Fruit fly (Drosophila melanogaster) whole organism, prepupa: Measurements from ENCODE around the gene Roc1b.
A peak's percentile ranks its signal among the peaks of the same experiment; 100 is the strongest.

Source experiments
- Blimp-1 ChIP-seq: fragments of 200-800 bp; sonication (Bioruptor generic); optimal IDR thresholded peaks from 3 replicates; lab custom pipeline; 2017; ENCODE audit warnings: missing biosample characterization, missing genetic modification characterization, mild to moderate bottlenecking, moderate library complexity, missing genetic modification reagents
- CG10631 ChIP-seq: fragments of 200-800 bp; sonication (Bioruptor generic); optimal IDR thresholded peaks from 2 replicates; lab custom pipeline; 2016; ENCODE audit warnings: missing biosample characterization, missing genetic modification characterization
- CG11294 ChIP-seq: fragments of 200-800 bp; sonication (Bioruptor generic); IDR thresholded peaks from 2 replicates; pipeline ENCODE4 v1.3.6; 2022; ENCODE audit warnings: missing biosample characterization, missing genetic modification characterization
- CG11762 ChIP-seq: fragments of 200-800 bp; sonication (Bioruptor generic); optimal IDR thresholded peaks from 3 replicates; lab custom pipeline; 2016; ENCODE audit warnings: missing biosample characterization, missing genetic modification characterization; ENCODE audit not compliant: insufficient read depth
- CG11902 ChIP-seq: fragments of 200-800 bp; sonication (Bioruptor generic); optimal IDR thresholded peaks from 3 replicates; lab custom pipeline; 2016; ENCODE audit warnings: missing biosample characterization, missing genetic modification characterization
- CG31627 ChIP-seq: fragments of 200-800 bp; sonication (Bioruptor generic); optimal IDR thresholded peaks from 3 replicates; lab custom pipeline; 2016; ENCODE audit warnings: missing biosample characterization, missing genetic modification characterization
- CG34406 ChIP-seq: fragments of 200-800 bp; sonication (Bioruptor generic); optimal IDR thresholded peaks from 3 replicates; lab custom pipeline; 2016; ENCODE audit warnings: missing biosample characterization, missing genetic modification characterization
- CG4318 ChIP-seq: fragments of 200-800 bp; sonication (Bioruptor generic); optimal IDR thresholded peaks from 3 replicates; lab custom pipeline; 2017; ENCODE audit warnings: missing biosample characterization, mild to moderate bottlenecking, missing genetic modification characterization
- CG6163 ChIP-seq: fragments of 200-800 bp; sonication (Bioruptor generic); IDR thresholded peaks from 3 replicates; pipeline ENCODE4 v1.3.6; 2022; ENCODE audit warnings: missing biosample characterization, missing genetic modification characterization
- CG6276 ChIP-seq: fragments of 200-800 bp; sonication (Bioruptor generic); optimal IDR thresholded peaks from 2 replicates; lab custom pipeline; 2017; ENCODE audit warnings: missing biosample characterization, mild to moderate bottlenecking, missing genetic modification characterization
- CG6792 ChIP-seq: fragments of 200-800 bp; sonication (Bioruptor generic); optimal IDR thresholded peaks from 3 replicates; lab custom pipeline; 2016; ENCODE audit warnings: missing biosample characterization, missing genetic modification characterization
- CG6808 ChIP-seq: fragments of 200-800 bp; sonication (Bioruptor generic); optimal IDR thresholded peaks from 3 replicates; lab custom pipeline; 2017; ENCODE audit warnings: missing biosample characterization, missing genetic modification characterization, mild to moderate bottlenecking, moderate library complexity, missing genetic modification reagents
- CG6854 ChIP-seq: fragments of 200-800 bp; sonication (Bioruptor generic); optimal IDR thresholded peaks from 2 replicates; lab custom pipeline; 2017; ENCODE audit warnings: missing biosample characterization, mild to moderate bottlenecking, missing genetic modification characterization
- CG8319 ChIP-seq: fragments of 200-800 bp; sonication (Bioruptor generic); optimal IDR thresholded peaks from 3 replicates; lab custom pipeline; 2016; ENCODE audit warnings: missing biosample characterization, missing genetic modification characterization
- CG8632 ChIP-seq: fragments of 200-800 bp; sonication (Bioruptor generic); optimal IDR thresholded peaks from 3 replicates; lab custom pipeline; 2016; ENCODE audit warnings: missing biosample characterization, missing genetic modification characterization
- CG9139 ChIP-seq: fragments of 200-800 bp; sonication (Bioruptor generic); optimal IDR thresholded peaks from 3 replicates; lab custom pipeline; 2017; ENCODE audit warnings: missing biosample characterization, mild to moderate bottlenecking, missing genetic modification characterization
- Eip93F ChIP-seq: fragments of 200-800 bp; sonication (Bioruptor generic); optimal IDR thresholded peaks from 2 replicates; lab custom pipeline; 2016; ENCODE audit warnings: missing biosample characterization, mild to moderate bottlenecking, missing genetic modification characterization
- Ets21C ChIP-seq: fragments of 200-800 bp; sonication (Bioruptor generic); optimal IDR thresholded peaks from 3 replicates; lab custom pipeline; 2016; ENCODE audit warnings: missing biosample characterization, missing genetic modification characterization
- Ets96B ChIP-seq: fragments of 200-800 bp; optimal IDR thresholded peaks from 2 replicates; lab custom pipeline; 2019; ENCODE audit warnings: missing biosample characterization, mild to moderate bottlenecking, missing genetic modification characterization, moderate library complexity
- Gug ChIP-seq: fragments of 200-800 bp; sonication (Bioruptor generic); IDR thresholded peaks from 2 replicates; pipeline ENCODE4 v1.3.6; 2022; ENCODE audit warnings: missing biosample characterization, missing genetic modification characterization
- Hr39 ChIP-seq: fragments of 200-800 bp; sonication (Bioruptor generic); optimal IDR thresholded peaks from 2 replicates; lab custom pipeline; 2016; ENCODE audit warnings: missing biosample characterization, missing genetic modification characterization
- Hr4 ChIP-seq: fragments of 200-800 bp; sonication (Bioruptor generic); optimal IDR thresholded peaks from 3 replicates; lab custom pipeline; 2016; ENCODE audit warnings: missing biosample characterization, missing genetic modification characterization
- Met ChIP-seq: fragments of 200-800 bp; sonication (Bioruptor generic); optimal IDR thresholded peaks from 3 replicates; lab custom pipeline; 2016; ENCODE audit warnings: missing biosample characterization, missing genetic modification characterization
- Smox ChIP-seq: fragments of 200-800 bp; sonication (Bioruptor generic); optimal IDR thresholded peaks from 3 replicates; lab custom pipeline; 2016; ENCODE audit warnings: missing biosample characterization, missing genetic modification characterization
- achi ChIP-seq: fragments of 200-800 bp; sonication (Bioruptor generic); optimal IDR thresholded peaks from 3 replicates; lab custom pipeline; 2016; ENCODE audit warnings: missing biosample characterization, missing genetic modification characterization
- dac ChIP-seq: fragments of 200-800 bp; sonication (Bioruptor generic); optimal IDR thresholded peaks from 2 replicates; lab custom pipeline; 2017; ENCODE audit warnings: missing biosample characterization, mild to moderate bottlenecking, missing genetic modification characterization
- dsx ChIP-seq: fragments of 200-800 bp; optimal IDR thresholded peaks from 3 replicates; lab custom pipeline; 2019; ENCODE audit warnings: missing biosample characterization, mild to moderate bottlenecking, missing genetic modification characterization, moderate library complexity; ENCODE audit not compliant: poor library complexity, severe bottlenecking
- eg ChIP-seq: fragments of 200-800 bp; sonication (Bioruptor generic); IDR thresholded peaks from 3 replicates; pipeline ENCODE4 v1.3.6; 2022; ENCODE audit warnings: missing biosample characterization, missing genetic modification characterization
- fkh ChIP-seq: fragments of 200-800 bp; sonication (Bioruptor generic); optimal IDR thresholded peaks from 3 replicates; lab custom pipeline; 2017; ENCODE audit warnings: missing biosample characterization, mild to moderate bottlenecking, missing genetic modification characterization, moderate library complexity
- lz ChIP-seq: fragments of 200-800 bp; sonication (Bioruptor generic); optimal IDR thresholded peaks from 3 replicates; lab custom pipeline; 2016; ENCODE audit warnings: missing biosample characterization, missing genetic modification characterization
- pdm3 ChIP-seq: fragments of 200-800 bp; sonication (Bioruptor generic); optimal IDR thresholded peaks from 3 replicates; lab custom pipeline; 2016; ENCODE audit warnings: missing biosample characterization, missing genetic modification characterization
- ss ChIP-seq, 2 experiments: fragments of 200-800 bp; sonication (Bioruptor generic); optimal IDR thresholded peaks; 2 replicates in 1 of 2; 3 replicates in 1 of 2; lab custom pipeline; 2017 to 2018; ENCODE audit warnings: mild to moderate bottlenecking in 2 of 2, missing biosample characterization in 2 of 2, missing genetic modification characterization in 2 of 2, moderate library complexity in 1 of 2
- svp ChIP-seq: fragments of 200-800 bp; sonication (Bioruptor generic); peaks from one replicate; lab custom pipeline; 2016; ENCODE audit warnings: missing biosample characterization, missing genetic modification characterization
- vri ChIP-seq: fragments of 200-800 bp; sonication (Bioruptor generic); optimal IDR thresholded peaks from 3 replicates; lab custom pipeline; 2016; ENCODE audit warnings: missing biosample characterization, mild to moderate bottlenecking, missing genetic modification characterization

Gene Roc1b

DNA sequence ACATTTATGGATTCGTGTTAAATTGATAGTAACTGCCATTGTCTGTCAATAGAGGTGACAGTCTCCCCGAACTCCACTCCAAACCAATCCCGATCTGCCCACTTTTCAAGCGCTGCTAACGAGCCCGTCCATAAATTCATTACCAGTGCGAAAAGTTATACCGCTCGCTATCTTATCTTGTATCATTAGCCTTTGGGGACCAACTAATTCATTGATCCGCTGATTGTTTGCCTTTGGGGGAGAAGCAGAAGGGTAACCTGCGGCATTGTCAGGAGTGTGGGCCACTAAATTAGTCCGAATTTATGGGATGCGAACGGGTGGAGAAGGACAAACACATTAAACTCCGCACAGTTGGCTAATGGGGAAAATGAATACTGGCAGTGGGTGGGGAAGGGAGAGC lies 20.6 kb upstream of the Roc1b start:
- no peak for TF ChIP-seq Blimp-1 (GFP tag; lab: Kevin White, UChicago)
- no peak for TF ChIP-seq CG6854 (GFP tag; lab: Kevin White, UChicago)
- TF ChIP-seq CG8632 = no peak
- TF ChIP-seq lz (GFP tag; lab: Kevin White, UChicago) = no peak
- TF ChIP-seq CG11902 (GFP tag; lab: Kevin White, UChicago) = no peak
- no peak for TF ChIP-seq CG8319 (GFP tag; lab: Kevin White, UChicago)
- TF ChIP-seq Smox (GFP tag; lab: Kevin White, UChicago) = no peak
- no peak for TF ChIP-seq ss (GFP tag; optimal IDR thresholded peaks at IDR 0.05; lab: Kevin White, UChicago)
- TF ChIP-seq Hr39 = no peak
- no peak for TF ChIP-seq Hr4 (GFP tag; lab: Kevin White, UChicago)
- no peak for TF ChIP-seq eg (GFP tag; lab: Robert Waterston, UW)
- TF ChIP-seq CG31627 (GFP tag; lab: Kevin White, UChicago) = no peak
- no peak for TF ChIP-seq CG6276
- no peak for TF ChIP-seq dsx
- TF ChIP-seq Ets21C (GFP tag; lab: Kevin White, UChicago) = no peak
- TF ChIP-seq fkh (GFP tag; lab: Kevin White, UChicago) = no peak
- no peak for TF ChIP-seq pdm3 (GFP tag; lab: Kevin White, UChicago)
- no peak for TF ChIP-seq CG6792 (GFP tag; lab: Kevin White, UChicago)
- no peak for TF ChIP-seq Gug (GFP tag; lab: Robert Waterston, UW)
- TF ChIP-seq dac (GFP tag; lab: Kevin White, UChicago) = no peak

DNA sequence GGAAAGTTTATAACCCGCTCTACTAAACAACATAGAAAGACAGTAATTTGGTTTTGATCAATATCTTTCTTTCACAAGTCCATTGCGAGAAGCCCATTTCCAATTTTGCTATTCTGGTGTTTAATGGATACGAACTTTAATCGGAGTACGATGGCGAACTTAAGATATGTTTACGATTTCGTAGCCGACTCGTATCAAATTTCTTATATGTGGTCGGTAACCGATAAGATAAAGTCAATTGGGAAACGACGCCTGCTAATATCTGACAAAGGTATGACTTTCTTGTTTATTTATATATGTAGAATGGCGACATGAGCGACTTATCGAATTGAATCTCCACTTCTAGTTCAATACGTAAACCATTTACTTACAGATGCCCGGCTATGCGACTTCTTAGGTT lies 19.7 kb upstream of the Roc1b start:
- TF ChIP-seq CG34406 (GFP tag; lab: Kevin White, UChicago) (no peak), Eip93F (GFP tag; lab: Kevin White, UChicago) (peak; percentile 30)

DNA sequence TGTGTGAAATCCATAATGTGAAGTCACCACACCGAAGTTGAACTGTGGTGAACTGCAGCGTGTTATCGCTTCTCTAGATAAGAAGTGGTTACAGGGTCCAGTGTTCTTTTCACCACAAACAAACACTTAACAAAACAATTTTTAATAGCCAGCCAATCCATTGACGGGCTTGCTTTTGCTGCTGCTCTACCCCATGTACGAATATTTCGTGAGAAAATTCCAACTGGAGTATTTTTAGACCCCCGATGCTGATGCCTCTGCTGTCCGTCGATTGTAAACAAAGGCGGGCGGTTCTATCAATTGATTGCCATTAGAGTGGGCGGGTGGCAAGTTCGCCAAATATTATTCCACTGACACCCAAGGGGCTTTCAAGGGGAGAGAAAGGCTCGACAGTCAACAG lies 18.7 kb upstream of the Roc1b start:
- TF ChIP-seq Blimp-1 (GFP tag; lab: Kevin White, UChicago) (no peak), eg (GFP tag; lab: Robert Waterston, UW) (no peak), CG6808 (GFP tag; lab: Kevin White, UChicago) (no peak), CG6163 (GFP tag; lab: Robert Waterston, UW) (0 out of 3 replicates have a peak, but pooled peaks have one; percentile 13), Ets21C (GFP tag; lab: Kevin White, UChicago) (no peak), ss (GFP tag; optimal IDR thresholded peaks at IDR 0.05; lab: Kevin White, UChicago) (no peak), Ets96B (tag; lab: Kevin White, UChicago) (no peak)

DNA sequence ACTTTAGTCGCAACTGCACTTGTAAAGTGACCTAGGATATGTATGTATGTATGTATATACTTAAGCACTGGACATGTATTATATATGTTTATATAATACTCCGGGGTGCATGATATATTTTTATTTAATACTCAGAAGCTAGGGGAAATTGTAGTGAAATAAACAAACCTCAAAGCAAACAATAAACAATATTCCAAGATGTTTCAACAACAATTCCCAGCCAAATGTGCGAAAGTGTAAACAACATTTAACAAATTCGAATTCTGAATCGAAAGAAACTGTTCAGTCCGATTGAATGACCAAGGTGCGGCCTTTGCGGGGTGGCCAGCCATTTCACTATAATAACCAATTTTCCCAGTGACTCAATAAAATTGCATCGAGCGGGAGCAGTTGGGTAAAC lies 17.7 kb upstream of the Roc1b start:
- no peak for TF ChIP-seq CG11762
- no peak for TF ChIP-seq Hr4 (GFP tag; lab: Kevin White, UChicago)
- no peak for TF ChIP-seq fkh (GFP tag; lab: Kevin White, UChicago)
- TF ChIP-seq Blimp-1 (GFP tag; lab: Kevin White, UChicago) = no peak
- no peak for TF ChIP-seq svp (GFP tag; lab: Kevin White, UChicago)
- no peak for TF ChIP-seq achi (GFP tag; lab: Kevin White, UChicago)
- no peak for TF ChIP-seq Met (GFP tag; lab: Kevin White, UChicago)
- no peak for TF ChIP-seq Smox (GFP tag; lab: Kevin White, UChicago)
- TF ChIP-seq CG11294 = no peak
- TF ChIP-seq Gug (GFP tag; lab: Robert Waterston, UW) = no peak
- no peak for TF ChIP-seq CG8319 (GFP tag; lab: Kevin White, UChicago)
- no peak for TF ChIP-seq CG9139
- TF ChIP-seq CG8632 = no peak
- no peak for TF ChIP-seq vri (GFP tag; lab: Kevin White, UChicago)
- no peak for TF ChIP-seq CG10631 (GFP tag; lab: Kevin White, UChicago)
- TF ChIP-seq CG4318 (GFP tag; lab: Kevin White, UChicago) = no peak
- TF ChIP-seq CG34406 (GFP tag; lab: Kevin White, UChicago) = no peak
- TF ChIP-seq, all 60 proteins: peak for 0
